Worm (Caenorhabditis elegans): ENCODE data around the gene T02H6.11.

T02H6.11 gene

DNA sequence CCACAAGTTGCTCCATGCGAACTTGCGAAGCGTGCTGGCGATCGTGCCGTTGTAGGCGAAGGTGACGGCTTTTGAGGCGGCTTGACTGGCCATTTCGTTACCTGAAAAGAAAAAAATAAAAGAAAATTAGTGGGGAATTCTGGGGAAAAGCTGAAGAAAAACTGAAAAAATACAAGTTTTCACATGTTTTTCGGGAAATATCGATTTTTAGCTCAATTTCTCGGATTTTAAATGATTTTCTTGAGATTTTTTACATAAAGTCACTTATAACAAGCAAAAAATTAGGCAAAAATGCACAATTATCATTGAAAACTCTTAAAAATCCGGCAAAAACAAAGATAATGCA is at the start of gene T02H6.11:
T02H6.11 (minus strand) TSS at position 101 of the 346 bp plus-strand sequence.
- TF ChIP-seq W03F9.2 (tag; optimal IDR thresholded peaks at IDR 0.05) = no peak
- no peak for TF ChIP-seq dao-5 (tag; optimal IDR thresholded peaks at IDR 0.05)
- no peak for TF ChIP-seq him-1 (tag; optimal IDR thresholded peaks at IDR 0.05)

DNA sequence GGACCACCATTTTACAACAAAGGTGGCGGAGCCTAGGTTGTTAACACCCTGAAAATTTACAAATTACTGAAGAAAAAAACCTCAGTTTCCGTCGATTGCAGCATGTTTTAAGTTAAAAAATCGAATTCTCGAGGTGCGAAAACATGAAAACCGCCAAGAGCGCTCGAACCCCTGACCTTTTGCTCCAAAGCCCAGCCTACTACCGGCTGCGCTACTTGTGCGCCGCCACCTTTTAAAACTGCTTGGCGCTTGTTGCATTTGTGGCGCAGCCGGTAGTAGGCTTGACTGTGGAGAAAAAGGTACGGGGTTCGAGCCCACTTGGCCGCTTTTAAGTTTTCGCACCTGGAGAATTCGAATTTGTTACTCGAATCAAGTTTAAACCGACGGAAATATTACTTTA is 49.2 kb upstream of the T02H6.11 start, which contains the start of gene snt-6:
snt-6 (minus strand) TSS at position 58 of the 400 bp plus-strand sequence.
- TF ChIP-seq him-1 (tag; optimal IDR thresholded peaks at IDR 0.05) = no peak
- no peak for TF ChIP-seq dao-5 (tag; optimal IDR thresholded peaks at IDR 0.05)
- TF ChIP-seq W03F9.2 (tag; optimal IDR thresholded peaks at IDR 0.05) = no peak

DNA sequence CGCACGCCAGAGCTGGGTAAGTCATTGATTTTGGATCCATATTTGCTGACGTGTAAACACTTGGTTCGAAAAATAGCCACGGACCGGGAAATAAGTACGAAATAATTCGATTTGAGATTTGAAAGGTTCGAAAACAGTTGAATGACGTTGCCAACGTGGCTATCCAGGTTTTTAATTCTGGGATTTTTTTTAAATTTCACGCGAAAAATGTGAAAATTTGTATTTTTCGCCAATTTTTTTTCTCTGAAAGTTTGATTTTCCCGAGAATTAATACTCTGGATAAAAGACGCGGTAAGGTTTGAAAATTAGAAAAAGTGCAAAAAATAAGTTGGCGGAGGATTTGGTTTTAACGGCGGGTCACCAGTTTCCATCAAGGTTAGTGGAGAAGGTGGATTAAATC is 39.9 kb upstream of the T02H6.11 start, which contains the start of gene fbxc-48:
fbxc-48 (minus strand) TSS at position 101 of the 400 bp plus-strand sequence.
- TF ChIP-seq him-1 (tag; optimal IDR thresholded peaks at IDR 0.05) (no peak), W03F9.2 (tag; optimal IDR thresholded peaks at IDR 0.05) (no peak)

ce11 chrII:732393-732792 is 31.5 kb upstream of the T02H6.11 start:
- TF ChIP-seq him-1 (tag; optimal IDR thresholded peaks at IDR 0.05) (no peak), W03F9.2 (tag; optimal IDR thresholded peaks at IDR 0.05) (no peak), dao-5 (tag; optimal IDR thresholded peaks at IDR 0.05) (no peak)

- no peak for TF ChIP-seq dao-5 (tag; optimal IDR thresholded peaks at IDR 0.05)
Measured at ce11 chrII:729931-730330, 29.0 kb upstream of the T02H6.11 start.

- TF ChIP-seq dao-5 (tag; optimal IDR thresholded peaks at IDR 0.05) (no peak), him-1 (tag; optimal IDR thresholded peaks at IDR 0.05) (no peak), W03F9.2 (tag; optimal IDR thresholded peaks at IDR 0.05) (no peak)
Measured at ce11 chrII:724004-724403, 23.1 kb upstream of the T02H6.11 start.

DNA sequence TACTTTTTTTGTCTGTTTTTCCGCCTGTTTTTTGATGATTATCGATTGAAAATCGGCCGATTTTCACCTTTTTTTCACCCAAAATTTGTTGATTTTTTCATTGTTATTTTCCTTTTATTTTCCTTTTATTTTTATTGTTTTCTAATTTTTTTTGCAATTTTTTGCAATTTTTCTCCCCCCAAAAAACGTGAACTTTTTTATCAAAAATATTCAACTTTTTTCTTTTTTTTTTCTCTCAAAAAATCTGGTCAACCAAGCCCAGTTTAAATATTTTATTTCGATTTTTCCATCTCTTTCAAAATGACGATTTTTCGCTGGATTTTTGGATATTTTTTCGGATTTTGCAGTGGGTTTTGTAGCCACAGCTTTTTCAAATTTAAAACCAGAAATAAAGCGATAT is 22.6 kb upstream of the T02H6.11 start, which contains the start of gene rfip-2:
rfip-2 (plus strand) TSS at position 301 of the 400 bp plus-strand sequence.
- TF ChIP-seq dao-5 (tag; optimal IDR thresholded peaks at IDR 0.05) (no peak), him-1 (tag; optimal IDR thresholded peaks at IDR 0.05) (no peak), W03F9.2 (tag; optimal IDR thresholded peaks at IDR 0.05) (no peak)

DNA sequence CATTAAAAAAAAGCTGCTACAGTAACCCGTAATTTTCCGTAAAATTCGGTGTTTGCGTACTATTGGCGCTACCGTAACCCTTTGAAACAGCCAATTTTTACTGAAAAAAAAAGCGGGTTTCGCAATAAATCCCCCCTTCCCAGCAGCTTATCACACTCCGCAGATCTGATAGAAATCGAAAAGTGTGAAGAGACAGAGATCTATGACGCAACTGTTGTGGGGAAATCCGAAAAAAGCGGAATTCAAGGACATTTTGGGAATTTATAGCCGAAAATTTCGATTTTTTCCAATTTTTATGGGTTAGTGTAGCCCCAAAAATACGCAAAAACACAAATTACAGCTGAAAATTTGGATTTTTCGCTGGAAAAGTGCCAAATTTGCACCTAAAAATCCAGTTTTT is 21.0 kb upstream of the T02H6.11 start:
- TF ChIP-seq W03F9.2 (tag; optimal IDR thresholded peaks at IDR 0.05) (no peak), him-1 (tag; optimal IDR thresholded peaks at IDR 0.05) (no peak), dao-5 (tag; optimal IDR thresholded peaks at IDR 0.05) (no peak)

- TF ChIP-seq dao-5 (tag; optimal IDR thresholded peaks at IDR 0.05) = no peak
- no peak for TF ChIP-seq W03F9.2 (tag; optimal IDR thresholded peaks at IDR 0.05)
- no peak for TF ChIP-seq him-1 (tag; optimal IDR thresholded peaks at IDR 0.05)
Measured at ce11 chrII:709081-709480, 8.2 kb upstream of the T02H6.11 start, which contains the start of gene T02H6.1. T02H6.1 (plus strand) TSS chrII:709381.

- TF ChIP-seq W03F9.2 (tag; optimal IDR thresholded peaks at IDR 0.05) (no peak), dao-5 (tag; optimal IDR thresholded peaks at IDR 0.05) (no peak), him-1 (tag; optimal IDR thresholded peaks at IDR 0.05) (no peak)
Measured at ce11 chrII:701371-702139, 630 bp upstream of the T02H6.11 start, which contains the start of gene thoc-1. thoc-1 (plus strand) TSS chrII:702107.

- TF ChIP-seq dao-5 (tag; optimal IDR thresholded peaks at IDR 0.05) = no peak
- TF ChIP-seq W03F9.2 (tag; optimal IDR thresholded peaks at IDR 0.05) = no peak
- no peak for TF ChIP-seq him-1 (tag; optimal IDR thresholded peaks at IDR 0.05)
Measured at ce11 chrII:691550-691949, 9.4 kb downstream of the T02H6.11 start, which contains the start of gene T02H6.3. T02H6.3 (plus strand) TSS chrII:691850.

ce11 chrII:689749-690148 is 11.2 kb downstream of the T02H6.11 start, which contains the start of gene T02H6.4:
T02H6.4 (plus strand) TSS chrII:690049.
- TF ChIP-seq W03F9.2 (tag; optimal IDR thresholded peaks at IDR 0.05) (no peak), dao-5 (tag; optimal IDR thresholded peaks at IDR 0.05) (no peak), him-1 (tag; optimal IDR thresholded peaks at IDR 0.05) (no peak)

- TF ChIP-seq W03F9.2 (tag; optimal IDR thresholded peaks at IDR 0.05) (no peak), him-1 (tag; optimal IDR thresholded peaks at IDR 0.05) (no peak), dao-5 (tag; optimal IDR thresholded peaks at IDR 0.05) (no peak)
Measured at ce11 chrII:684811-685210, 16.1 kb downstream of the T02H6.11 start, which contains the start of gene T02H6.5. T02H6.5 (plus strand) TSS chrII:685111.

DNA sequence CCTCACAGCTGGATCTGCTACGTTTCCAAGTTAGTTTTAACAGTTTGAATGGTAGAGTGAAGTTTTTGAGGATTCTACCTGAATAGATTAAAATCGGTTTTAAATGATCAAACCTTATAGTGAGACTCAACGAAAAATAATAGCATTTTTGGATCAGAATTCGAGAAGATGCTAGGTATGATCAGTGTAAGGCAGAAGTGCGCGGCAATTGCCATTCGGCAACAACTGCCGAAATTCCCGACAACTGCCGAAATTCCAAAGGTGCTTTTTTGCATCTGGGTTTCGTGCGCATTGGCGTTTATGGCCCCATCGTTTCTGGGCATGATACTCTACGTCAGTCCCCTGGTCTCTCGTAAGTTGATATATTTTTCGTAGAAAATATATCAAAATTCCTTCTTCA is 17.5 kb downstream of the T02H6.11 start, which contains the start of gene T02H6.6:
T02H6.6 (plus strand) TSS at position 301 of the 400 bp plus-strand sequence.
- no peak for TF ChIP-seq dao-5 (tag; optimal IDR thresholded peaks at IDR 0.05)
- TF ChIP-seq W03F9.2 (tag; optimal IDR thresholded peaks at IDR 0.05) = no peak
- TF ChIP-seq him-1 (tag; optimal IDR thresholded peaks at IDR 0.05) = no peak

All from whole organism, L4/young adult.